Worm (Caenorhabditis elegans) whole organism, L2 larva: Measurements from ENCODE around the gene ctsa-3.1.

Source experiments
- ZK546.5 ChIP-seq: sonication (generic microtip); optimal IDR thresholded peaks from 2 replicates; lab custom pipeline; 2017; ENCODE audit warnings: missing biosample characterization, missing genetic modification characterization
- ama-1 ChIP-seq: fragments of 150-350 bp; optimal IDR thresholded peaks from 2 replicates; lab custom pipeline; 2018; ENCODE audit warnings: inconsistent platforms
- elt-3 ChIP-seq: sonication (generic microtip); optimal IDR thresholded peaks from 2 replicates; lab custom pipeline; 2017; ENCODE audit warnings: missing biosample characterization, missing genetic modification characterization

ce11 chrII:7187110-7187509 is 45.5 kb upstream of the ctsa-3.1 start, which contains the start of gene C27H5.6:
- TF ChIP-seq elt-3, result no peak
- TF ChIP-seq ama-1 (lab: Kevin White, UChicago), result no peak
- no peak for TF ChIP-seq ZK546.5 (tag; lab: Kevin White, UChicago)
